Fruit fly (Drosophila melanogaster): ENCODE data around the gene CG34164.

DNA sequence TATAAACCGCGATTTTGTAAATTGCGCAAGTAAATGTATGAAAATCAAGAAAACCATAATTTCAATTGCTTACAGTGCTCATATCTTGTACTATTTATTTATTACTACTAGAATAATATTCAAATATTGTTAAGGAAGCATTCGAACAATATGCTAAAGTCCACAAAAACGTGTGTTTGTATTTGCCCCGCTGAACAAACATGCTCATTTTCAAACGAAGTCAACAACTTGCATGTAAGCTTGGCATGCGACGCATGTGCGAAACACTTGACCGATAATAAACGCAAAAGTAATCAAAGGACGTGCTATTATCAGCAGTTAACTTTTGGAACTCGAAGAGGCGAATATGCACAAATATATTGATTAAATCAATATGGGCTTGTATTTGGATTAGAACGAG, 35.0 kb upstream of the CG34164 start:
- TF ChIP-seq CG6854 (GFP tag; optimal IDR thresholded peaks at IDR 0.05): no peak
- no peak for TF ChIP-seq dac (GFP tag; optimal IDR thresholded peaks at IDR 0.05)
- no peak for TF ChIP-seq Lpt (GFP tag; optimal IDR thresholded peaks at IDR 0.05)
- TF ChIP-seq CG6808 (GFP tag; optimal IDR thresholded peaks at IDR 0.05): no peak

Data from whole organism, prepupa.